Worm (Caenorhabditis elegans) whole organism, L1 larva: ENCODE measurements around the gene Y5F2A.4.

Source experiments
- C04F5.9 ChIP-seq: sonication (generic microtip); optimal IDR thresholded peaks from 2 replicates; lab custom pipeline; 2016; ENCODE audit warnings: missing genetic modification characterization, missing compliant biosample characterization
- F16B12.6 ChIP-seq: fragments of 150-350 bp; optimal IDR thresholded peaks from 2 replicates; lab custom pipeline; 2014; ENCODE audit warnings: missing biosample characterization, missing genetic modification characterization
- Y116A8C.19 ChIP-seq: sonication (generic microtip); optimal IDR thresholded peaks from 2 replicates; lab custom pipeline; 2016; ENCODE audit warnings: missing compliant biosample characterization, missing genetic modification characterization, borderline replicate concordance
- aha-1 ChIP-seq: fragments of 150-350 bp; optimal IDR thresholded peaks from 2 replicates; lab custom pipeline; 2014; ENCODE audit warnings: missing biosample characterization, missing genetic modification characterization
- ama-1 ChIP-seq: fragments of 150-350 bp; optimal IDR thresholded peaks from 2 replicates; lab custom pipeline; 2014
- blmp-1 ChIP-seq: fragments of 150-350 bp; optimal IDR thresholded peaks from 2 replicates; lab custom pipeline; 2014; ENCODE audit warnings: missing biosample characterization, missing genetic modification characterization
- ceh-82 ChIP-seq, 3 experiments: fragments of 150-350 bp in 1 of 3; sonication (generic microtip) in 2 of 3; optimal IDR thresholded peaks; 2 replicates each; lab custom pipeline; 2014 to 2017; ENCODE audit warnings: missing biosample characterization in 3 of 3, missing genetic modification characterization in 3 of 3
- efl-1 ChIP-seq, 4 experiments: fragments of 150-350 bp; optimal IDR thresholded peaks in 3 of 4; peaks in 1 of 4; 1 replicate in 1 of 4; 2 replicates in 3 of 4; lab custom pipeline; 2014; ENCODE audit warnings: missing biosample characterization in 2 of 4, missing genetic modification characterization in 2 of 4, missing genetic modification reagents in 2 of 4
- elt-2 ChIP-seq: sonication (generic microtip); optimal IDR thresholded peaks from 2 replicates; lab custom pipeline; 2016; ENCODE audit warnings: missing genetic modification characterization, mild to moderate bottlenecking, inconsistent platforms, missing compliant biosample characterization, missing genetic modification reagents
- elt-3 ChIP-seq, 6 experiments: fragments of 150-350 bp in 1 of 6; sonication (generic microtip); optimal IDR thresholded peaks; 2 replicates each; lab custom pipeline; 2017 to 2018; ENCODE audit warnings: missing biosample characterization in 6 of 6, missing genetic modification characterization in 6 of 6, inconsistent platforms in 1 of 6
- ets-5 ChIP-seq: fragments of 200-800 bp; sonication (Bioruptor generic); IDR thresholded peaks from 2 replicates; pipeline ENCODE4 v1.3.6; 2022; ENCODE audit warnings: missing genetic modification characterization, missing compliant biosample characterization
- fkh-4 ChIP-seq: sonication (generic microtip); optimal IDR thresholded peaks from 2 replicates; lab custom pipeline; 2016; ENCODE audit warnings: missing compliant biosample characterization, missing genetic modification characterization, borderline replicate concordance
- grh-1 ChIP-seq: fragments of 200-800 bp; sonication (Bioruptor generic); IDR thresholded peaks from 2 replicates; pipeline ENCODE4 v1.3.6; 2022; ENCODE audit warnings: missing genetic modification reagents, missing genetic modification characterization, missing compliant biosample characterization
- hlh-4 ChIP-seq: sonication (generic microtip); optimal IDR thresholded peaks from 2 replicates; lab custom pipeline; 2016; ENCODE audit warnings: mild to moderate bottlenecking, missing genetic modification characterization, missing compliant biosample characterization
- irx-1 ChIP-seq: sonication (generic microtip); optimal IDR thresholded peaks from 2 replicates; lab custom pipeline; 2016; ENCODE audit warnings: missing genetic modification characterization, missing compliant biosample characterization
- lin-14 ChIP-seq: fragments of 200-800 bp; sonication (Bioruptor generic); optimal IDR thresholded peaks from 2 replicates; lab custom pipeline; 2018; ENCODE audit warnings: mild to moderate bottlenecking, missing genetic modification characterization, moderate library complexity, missing compliant biosample characterization
- lin-15B ChIP-seq: fragments of 150-350 bp; sonication (generic microtip); optimal IDR thresholded peaks from 3 replicates; lab custom pipeline; 2014; ENCODE audit warnings: missing biosample characterization, missing genetic modification characterization
- lin-35 ChIP-seq, 2 experiments: fragments of 150-350 bp; optimal IDR thresholded peaks; 2 replicates each; lab custom pipeline; 2014; ENCODE audit warnings: missing biosample characterization in 2 of 2, missing genetic modification characterization in 2 of 2, missing genetic modification reagents in 2 of 2
- lir-3 ChIP-seq: sonication (generic microtip); optimal IDR thresholded peaks from 2 replicates; lab custom pipeline; 2016; ENCODE audit warnings: mild to moderate bottlenecking, missing genetic modification characterization, moderate library complexity, missing compliant biosample characterization; ENCODE audit not compliant: poor library complexity
- lsy-2 ChIP-seq, 2 experiments: fragments of 150-350 bp; optimal IDR thresholded peaks; 2 replicates each; lab custom pipeline; 2014; ENCODE audit warnings: missing biosample characterization in 2 of 2, missing genetic modification characterization in 2 of 2
- mab-9 ChIP-seq: fragments of 200-800 bp; sonication (Bioruptor generic); IDR thresholded peaks from 2 replicates; pipeline ENCODE4 v1.3.6; 2022; ENCODE audit warnings: missing genetic modification reagents, missing genetic modification characterization, missing compliant biosample characterization
- mef-2 ChIP-seq: fragments of 150-350 bp; optimal IDR thresholded peaks from 2 replicates; lab custom pipeline; 2014; ENCODE audit warnings: missing biosample characterization, missing genetic modification characterization
- mep-1 ChIP-seq: fragments of 150-350 bp; optimal IDR thresholded peaks from 2 replicates; lab custom pipeline; 2014; ENCODE audit warnings: missing biosample characterization, missing genetic modification characterization
- nhr-11 ChIP-seq: fragments of 150-350 bp; optimal IDR thresholded peaks from 2 replicates; lab custom pipeline; 2014; ENCODE audit warnings: missing biosample characterization, missing genetic modification characterization
- nhr-19 ChIP-seq: fragments of 200-800 bp; sonication (Bioruptor generic); conservative IDR thresholded peaks from 2 replicates; pipeline ENCODE4 v1.3.6; 2022; ENCODE audit warnings: missing genetic modification characterization, missing compliant biosample characterization
- nhr-20 ChIP-seq: sonication (generic microtip); optimal IDR thresholded peaks from 2 replicates; lab custom pipeline; 2016; ENCODE audit warnings: mild to moderate bottlenecking, missing genetic modification characterization, missing compliant biosample characterization
- nhr-71 ChIP-seq: sonication (generic microtip); optimal IDR thresholded peaks from 2 replicates; lab custom pipeline; 2016; ENCODE audit warnings: mild to moderate bottlenecking, missing genetic modification characterization, moderate library complexity, missing compliant biosample characterization
- pag-3 ChIP-seq: sonication (generic microtip); optimal IDR thresholded peaks from 2 replicates; lab custom pipeline; 2017; ENCODE audit warnings: missing genetic modification characterization, mild to moderate bottlenecking, missing compliant biosample characterization, antibody characterized with exemption, borderline replicate concordance; ENCODE audit not compliant: insufficient read depth
- pqm-1 ChIP-seq: sonication (generic microtip); optimal IDR thresholded peaks from 3 replicates; lab custom pipeline; 2017; ENCODE audit warnings: missing biosample characterization, missing genetic modification characterization
- rnt-1 ChIP-seq: sonication (generic microtip); optimal IDR thresholded peaks from 2 replicates; lab custom pipeline; 2016; ENCODE audit warnings: mild to moderate bottlenecking, missing genetic modification characterization, moderate library complexity, missing compliant biosample characterization
- skn-1 ChIP-seq: fragments of 150-350 bp; optimal IDR thresholded peaks from 2 replicates; lab custom pipeline; 2014; ENCODE audit warnings: missing biosample characterization, missing genetic modification characterization
- snu-23 ChIP-seq: sonication (generic microtip); optimal IDR thresholded peaks from 2 replicates; lab custom pipeline; 2016; ENCODE audit warnings: missing genetic modification characterization, missing compliant biosample characterization
- sup-37 ChIP-seq: fragments of 200-800 bp; sonication (Bioruptor generic); optimal IDR thresholded peaks from 2 replicates; lab custom pipeline; 2018; ENCODE audit warnings: mild to moderate bottlenecking, missing genetic modification characterization, missing compliant biosample characterization
- swsn-7 ChIP-seq: sonication (generic microtip); optimal IDR thresholded peaks from 2 replicates; lab custom pipeline; 2016; ENCODE audit warnings: missing genetic modification characterization, missing compliant biosample characterization
- tlp-1 ChIP-seq: fragments of 150-350 bp; optimal IDR thresholded peaks from 2 replicates; lab custom pipeline; 2014; ENCODE audit warnings: missing biosample characterization, missing genetic modification characterization
- unc-62 ChIP-seq: fragments of 150-350 bp; optimal IDR thresholded peaks from 2 replicates; lab custom pipeline; 2014; ENCODE audit warnings: missing biosample characterization, missing genetic modification reagents, missing genetic modification characterization
- unc-86 ChIP-seq: sonication (generic microtip); optimal IDR thresholded peaks from 2 replicates; lab custom pipeline; 2016; ENCODE audit warnings: missing genetic modification characterization, missing compliant biosample characterization
- xbp-1 ChIP-seq: sonication (generic microtip); optimal IDR thresholded peaks from 2 replicates; lab custom pipeline; 2016; ENCODE audit warnings: missing genetic modification characterization, missing compliant biosample characterization
- ztf-4 ChIP-seq: fragments of 150-350 bp; optimal IDR thresholded peaks from 2 replicates; lab custom pipeline; 2014; ENCODE audit warnings: missing biosample characterization, missing genetic modification characterization

Y5F2A.4 gene

DNA sequence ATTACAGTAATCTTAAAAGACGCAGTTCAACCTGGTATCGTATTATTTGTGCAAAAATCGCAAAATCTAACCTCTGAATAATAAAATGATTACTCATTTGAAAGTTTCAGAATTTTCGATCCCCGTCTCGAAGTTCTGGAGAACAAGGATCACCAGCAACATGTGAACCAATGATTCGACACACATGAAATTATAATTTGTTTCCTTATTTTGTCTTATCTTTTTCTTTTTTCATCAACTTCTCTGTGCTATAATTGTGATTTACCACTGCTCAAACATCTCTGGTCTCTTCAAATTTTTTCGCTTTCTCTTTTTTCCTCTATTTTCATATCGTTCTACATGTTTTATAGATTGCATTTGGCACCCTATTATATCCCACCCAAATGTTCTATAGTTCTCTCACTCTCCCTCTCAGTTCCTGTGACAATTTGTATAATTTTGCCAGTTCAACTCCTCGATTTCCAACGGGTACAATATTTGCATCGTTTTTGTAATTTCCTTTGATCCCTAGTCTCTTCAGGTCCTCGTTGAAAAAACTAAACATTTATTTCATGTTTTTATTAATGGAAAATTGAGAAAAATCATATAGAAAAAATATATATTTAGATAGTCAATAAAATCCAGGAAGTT lies 15.3 kb downstream of the Y5F2A.4 start:
- no peak for TF ChIP-seq unc-62
- no peak for TF ChIP-seq tlp-1 (tag; lab: Kevin White, UChicago)
- no peak for TF ChIP-seq elt-2 (tag; lab: Kevin White, UChicago)
- no peak for TF ChIP-seq ama-1 (lab: Kevin White, UChicago)
- TF ChIP-seq grh-1 (GFP tag; lab: Robert Waterston, UW): no peak
- TF ChIP-seq efl-1 (optimal IDR thresholded peaks at IDR 0.05; lab: Kevin White, UChicago): no peak
- peak in 1 of 2 experiments; percentile 14 for TF ChIP-seq efl-1 (GFP tag; optimal IDR thresholded peaks at IDR 0.05 in 1 of 2; lab: Kevin White, UChicago)
- no peak for TF ChIP-seq pqm-1 (tag; lab: Kevin White, UChicago)
- no peak for TF ChIP-seq skn-1 (tag; lab: Kevin White, UChicago)
- TF ChIP-seq lsy-2 (tag; optimal IDR thresholded peaks at IDR 0.05; lab: Kevin White, UChicago): peak; percentile 43 to 47
- no peak for TF ChIP-seq fkh-4 (tag; lab: Kevin White, UChicago)
- no peak for TF ChIP-seq aha-1
- no peak for TF ChIP-seq Y116A8C.19 (tag; lab: Kevin White, UChicago)
- no peak for TF ChIP-seq sup-37
- peak; percentile 35 for TF ChIP-seq ztf-4 (tag; lab: Kevin White, UChicago)
- peak; percentile 17 for TF ChIP-seq swsn-7 (tag; lab: Kevin White, UChicago)
- TF ChIP-seq lin-35 (GFP tag; optimal IDR thresholded peaks at IDR 0.05; lab: Kevin White, UChicago): no peak
- peak; percentile 7 for TF ChIP-seq nhr-20 (tag; lab: Kevin White, UChicago)
- no peak for TF ChIP-seq ets-5 (GFP tag; lab: Robert Waterston, UW)
- no peak for TF ChIP-seq pag-3 (tag; lab: Kevin White, UChicago)
- no peak for TF ChIP-seq lin-14
- TF ChIP-seq ceh-82 (tag; optimal IDR thresholded peaks at IDR 0.05; lab: Kevin White, UChicago): no peak
- no peak for TF ChIP-seq F16B12.6 (tag; lab: Kevin White, UChicago)
- peak; percentile 70 for TF ChIP-seq nhr-71 (tag; lab: Kevin White, UChicago)
- no peak for TF ChIP-seq irx-1 (tag; lab: Kevin White, UChicago)
- TF ChIP-seq snu-23 (GFP tag; lab: Kevin White, UChicago): peak; percentile 18
- TF ChIP-seq lin-15B (tag; lab: Kevin White, UChicago): no peak
- no peak for TF ChIP-seq elt-3 (tag; optimal IDR thresholded peaks at IDR 0.05; lab: Kevin White, UChicago)
- TF ChIP-seq xbp-1 (tag; lab: Kevin White, UChicago): no peak
- TF ChIP-seq C04F5.9: no peak
- peak; percentile 28; the same call in 1 of the 2 replicates for TF ChIP-seq nhr-19
- TF ChIP-seq mep-1 (tag; lab: Kevin White, UChicago): no peak
- TF ChIP-seq mab-9 (GFP tag; lab: Robert Waterston, UW): no peak
- peak; percentile 35 for TF ChIP-seq rnt-1
- TF ChIP-seq nhr-11 (tag; lab: Kevin White, UChicago): peak; percentile 2
- no peak for TF ChIP-seq mef-2
- TF ChIP-seq unc-86 (tag; lab: Kevin White, UChicago): no peak
- TF ChIP-seq lir-3: no peak
- TF ChIP-seq, all 84 proteins: peak for 10

DNA sequence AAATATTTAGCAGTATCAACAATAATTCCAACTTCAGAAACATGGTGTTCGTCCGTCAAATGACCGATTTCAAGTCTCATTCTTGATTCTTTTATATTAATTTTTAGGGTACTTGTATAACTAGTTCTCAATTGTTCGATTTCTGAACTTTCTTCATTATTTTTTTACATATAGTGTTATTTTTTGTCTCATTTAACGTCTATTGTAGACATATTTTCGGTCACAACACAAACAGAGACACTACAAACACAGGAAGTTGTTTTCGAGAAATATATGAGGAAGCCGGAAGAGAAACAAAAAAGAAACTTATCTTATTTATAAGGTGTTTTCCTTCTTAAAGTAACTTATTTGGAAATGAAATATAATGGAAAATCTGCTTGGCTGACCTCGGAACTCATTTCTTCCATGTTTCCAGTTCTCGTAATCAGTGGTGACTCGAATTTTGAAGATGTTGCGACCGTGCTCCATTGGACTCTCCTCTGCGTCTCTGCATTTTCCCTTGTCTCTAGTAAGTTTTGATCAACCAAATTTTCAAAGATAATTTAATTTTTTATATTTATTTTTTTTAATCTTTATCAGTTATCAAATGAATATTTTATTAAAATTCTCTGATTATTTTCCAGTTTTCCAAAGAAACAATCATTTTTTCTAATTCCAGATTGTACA lies 24.6 kb downstream of the Y5F2A.4 start, which contains the start of the genes F36H1.12 and lin-3:
TSS of gene F36H1.12 (minus strand) at position 51 of the 666 bp plus-strand sequence.
TSS of gene lin-3 (plus strand) at position 657 of the 666 bp plus-strand sequence.
- TF ChIP-seq blmp-1 (no peak), tlp-1 (tag; lab: Kevin White, UChicago) (no peak), hlh-4 (tag; lab: Kevin White, UChicago) (no peak)
